Worm (Caenorhabditis elegans) whole organism, L3 larva: ENCODE data around the gene srbc-30.

ENCODE experiments used
- egl-27 ChIP-seq: sonication (generic microtip); optimal IDR thresholded peaks from 4 replicates; lab custom pipeline; 2017; ENCODE audit warnings: missing biosample characterization, missing genetic modification reagents, missing genetic modification characterization
- fkh-10 ChIP-seq: sonication (generic microtip); optimal IDR thresholded peaks from 2 replicates; lab custom pipeline; 2017; ENCODE audit warnings: missing biosample characterization, missing genetic modification reagents, missing genetic modification characterization
- mml-1 ChIP-seq: fragments of 150-350 bp; sonication (generic microtip); optimal IDR thresholded peaks from 3 replicates; lab custom pipeline; 2014; ENCODE audit warnings: missing biosample characterization, missing genetic modification characterization
- nhr-76 ChIP-seq: fragments of 150-350 bp; sonication (generic microtip); optimal IDR thresholded peaks from 5 replicates; lab custom pipeline; 2014; ENCODE audit warnings: missing biosample characterization, missing genetic modification characterization
- ztf-11 ChIP-seq: fragments of 150-350 bp; optimal IDR thresholded peaks from 2 replicates; lab custom pipeline; 2014; ENCODE audit warnings: missing biosample characterization, missing genetic modification characterization

DNA sequence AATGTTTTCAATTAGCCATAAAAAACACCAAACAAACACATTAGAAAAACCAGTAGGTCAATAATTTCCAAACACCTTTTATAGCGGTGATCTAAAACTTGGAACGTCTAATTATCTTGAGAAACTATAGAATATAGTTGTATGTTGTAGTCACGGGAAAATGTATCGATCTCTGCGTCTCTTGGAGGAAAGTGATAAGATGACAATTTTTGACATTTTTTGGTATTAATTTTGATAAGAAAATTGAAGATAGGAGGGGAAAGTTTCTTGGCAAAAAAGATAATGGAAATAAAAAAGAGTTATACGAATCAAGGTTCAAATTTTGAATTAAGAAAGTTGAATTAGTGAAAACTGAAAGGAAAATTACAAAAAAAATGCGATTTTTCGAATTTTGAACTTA is 25.5 kb upstream of the srbc-30 start:
- TF ChIP-seq fkh-10 (GFP tag; lab: Kevin White, UChicago), result no peak
- TF ChIP-seq nhr-76 (tag; lab: Kevin White, UChicago), result no peak
- no peak for TF ChIP-seq egl-27 (tag; lab: Kevin White, UChicago)
- no peak for TF ChIP-seq mml-1 (tag; lab: Kevin White, UChicago)
- TF ChIP-seq ztf-11 (tag; lab: Kevin White, UChicago), result no peak
